Worm (Caenorhabditis elegans) whole organism, late embryonic: ENCODE data around the gene C04A11.5.

Experiments used
- C38D4.7 ChIP-seq: fragments of 200-800 bp; sonication (Bioruptor generic); optimal IDR thresholded peaks from 2 replicates; lab custom pipeline; 2018; ENCODE audit warnings: mild to moderate bottlenecking, missing genetic modification characterization, moderate library complexity, missing compliant biosample characterization
- F13H6.1 ChIP-seq: sonication (generic microtip); optimal IDR thresholded peaks from 2 replicates; lab custom pipeline; 2016; ENCODE audit warnings: missing genetic modification characterization, missing compliant biosample characterization
- K02D7.2 ChIP-seq: sonication (generic microtip); optimal IDR thresholded peaks from 2 replicates; lab custom pipeline; 2017; ENCODE audit warnings: mild to moderate bottlenecking, missing genetic modification characterization, missing compliant biosample characterization
- K09A11.1 ChIP-seq: sonication (generic microtip); optimal IDR thresholded peaks from 2 replicates; lab custom pipeline; 2017; ENCODE audit warnings: antibody characterized with exemption, mild to moderate bottlenecking, missing genetic modification characterization, missing compliant biosample characterization; ENCODE audit not compliant: insufficient read depth
- T23F11.4 ChIP-seq: fragments of 200-800 bp; sonication (Bioruptor generic); optimal IDR thresholded peaks from 2 replicates; lab custom pipeline; 2018; ENCODE audit warnings: mild to moderate bottlenecking, missing genetic modification characterization, missing compliant biosample characterization
- ahr-1 ChIP-seq: sonication (generic microtip); optimal IDR thresholded peaks from 2 replicates; lab custom pipeline; 2016; ENCODE audit warnings: missing genetic modification characterization, missing compliant biosample characterization
- ceh-14 ChIP-seq: sonication (generic microtip); optimal IDR thresholded peaks from 2 replicates; lab custom pipeline; 2016; ENCODE audit warnings: missing genotype, missing genetic modification characterization, missing compliant biosample characterization
- ceh-18 ChIP-seq: sonication (generic microtip); optimal IDR thresholded peaks from 2 replicates; lab custom pipeline; 2016; ENCODE audit warnings: missing genetic modification characterization, missing compliant biosample characterization
- ceh-19 ChIP-seq: fragments of 200-800 bp; sonication (Bioruptor generic); optimal IDR thresholded peaks from 2 replicates; lab custom pipeline; 2018; ENCODE audit warnings: mild to moderate bottlenecking, missing genetic modification characterization, missing compliant biosample characterization
- ceh-22 ChIP-seq: sonication (generic microtip); optimal IDR thresholded peaks from 2 replicates; lab custom pipeline; 2017; ENCODE audit warnings: missing biosample characterization, missing genetic modification characterization
- ceh-24 ChIP-seq: sonication (generic microtip); optimal IDR thresholded peaks from 2 replicates; lab custom pipeline; 2016; ENCODE audit warnings: mild to moderate bottlenecking, missing genetic modification characterization, missing compliant biosample characterization
- ceh-30 ChIP-seq: fragments of 150-350 bp; optimal IDR thresholded peaks from 2 replicates; lab custom pipeline; 2014; ENCODE audit warnings: missing biosample characterization, missing genetic modification characterization
- ceh-31 ChIP-seq: sonication (generic microtip); optimal IDR thresholded peaks from 2 replicates; lab custom pipeline; 2016; ENCODE audit warnings: missing genetic modification characterization, missing compliant biosample characterization
- ceh-34 ChIP-seq: sonication (generic microtip); optimal IDR thresholded peaks from 2 replicates; lab custom pipeline; 2016; ENCODE audit warnings: mild to moderate bottlenecking, missing genetic modification characterization, missing compliant biosample characterization
- ceh-45 ChIP-seq: fragments of 200-800 bp; sonication (Bioruptor generic); IDR thresholded peaks from 2 replicates; pipeline ENCODE4 v1.3.6; 2022; ENCODE audit warnings: missing genetic modification reagents, missing genetic modification characterization, missing compliant biosample characterization
- ceh-48 ChIP-seq: sonication (generic microtip); optimal IDR thresholded peaks from 2 replicates; lab custom pipeline; 2016; ENCODE audit warnings: missing genetic modification characterization, inconsistent platforms, missing compliant biosample characterization
- ceh-6 ChIP-seq: fragments of 200-800 bp; sonication (Bioruptor generic); optimal IDR thresholded peaks from 2 replicates; lab custom pipeline; 2018; ENCODE audit warnings: mild to moderate bottlenecking, missing genetic modification characterization, missing compliant biosample characterization
- ceh-9 ChIP-seq: sonication (generic microtip); optimal IDR thresholded peaks from 2 replicates; lab custom pipeline; 2016; ENCODE audit warnings: mild to moderate bottlenecking, missing genetic modification characterization, inconsistent platforms, missing compliant biosample characterization
- dmd-4 ChIP-seq: sonication (generic microtip); optimal IDR thresholded peaks from 2 replicates; lab custom pipeline; 2016; ENCODE audit warnings: borderline replicate concordance, missing genetic modification characterization, missing compliant biosample characterization
- dve-1 ChIP-seq: sonication (generic microtip); optimal IDR thresholded peaks from 2 replicates; lab custom pipeline; 2017; ENCODE audit warnings: antibody characterized with exemption, mild to moderate bottlenecking, missing genetic modification characterization, missing compliant biosample characterization
- elt-2 ChIP-seq: sonication (generic microtip); optimal IDR thresholded peaks from 2 replicates; lab custom pipeline; 2016; ENCODE audit warnings: missing genetic modification reagents, missing genetic modification characterization, missing compliant biosample characterization
- ets-4 ChIP-seq: sonication (generic microtip); optimal IDR thresholded peaks from 2 replicates; lab custom pipeline; 2016; ENCODE audit warnings: missing genetic modification characterization, missing compliant biosample characterization
- gmeb-2 ChIP-seq: sonication (generic microtip); optimal IDR thresholded peaks from 2 replicates; lab custom pipeline; 2016; ENCODE audit warnings: missing genetic modification characterization, inconsistent platforms, missing compliant biosample characterization
- hlh-13 ChIP-seq: fragments of 200-800 bp; sonication (Bioruptor generic); optimal IDR thresholded peaks from 2 replicates; lab custom pipeline; 2018; ENCODE audit warnings: mild to moderate bottlenecking, missing genetic modification characterization, missing compliant biosample characterization
- hlh-15 ChIP-seq: sonication (generic microtip); optimal IDR thresholded peaks from 2 replicates; lab custom pipeline; 2016; ENCODE audit warnings: missing genetic modification characterization, missing compliant biosample characterization
- hlh-30 ChIP-seq: sonication (generic microtip); optimal IDR thresholded peaks from 2 replicates; lab custom pipeline; 2017; ENCODE audit warnings: antibody characterized with exemption, missing genetic modification characterization, missing compliant biosample characterization; ENCODE audit not compliant: insufficient read depth
- madf-2 ChIP-seq: sonication (generic microtip); optimal IDR thresholded peaks from 2 replicates; lab custom pipeline; 2017; ENCODE audit warnings: missing genetic modification characterization, missing compliant biosample characterization
- nfya-1 ChIP-seq: sonication (generic microtip); optimal IDR thresholded peaks from 2 replicates; lab custom pipeline; 2017; ENCODE audit warnings: missing genetic modification characterization, mild to moderate bottlenecking, missing compliant biosample characterization, antibody characterized with exemption, moderate library complexity
- nhr-11 ChIP-seq: fragments of 150-350 bp; optimal IDR thresholded peaks from 2 replicates; lab custom pipeline; 2014; ENCODE audit warnings: missing biosample characterization, missing genetic modification characterization
- nhr-232 ChIP-seq: sonication (generic microtip); optimal IDR thresholded peaks from 2 replicates; lab custom pipeline; 2016; ENCODE audit warnings: missing genetic modification characterization, missing compliant biosample characterization
- pag-3 ChIP-seq: sonication (generic microtip); optimal IDR thresholded peaks from 2 replicates; lab custom pipeline; 2016; ENCODE audit warnings: missing compliant biosample characterization, missing genetic modification characterization, borderline replicate concordance
- pat-9 ChIP-seq: fragments of 200-800 bp; sonication (Bioruptor generic); optimal IDR thresholded peaks from 2 replicates; lab custom pipeline; 2018; ENCODE audit warnings: mild to moderate bottlenecking, missing genetic modification characterization, moderate library complexity, missing compliant biosample characterization
- pax-1 ChIP-seq: fragments of 150-350 bp; optimal IDR thresholded peaks from 2 replicates; lab custom pipeline; 2014; ENCODE audit warnings: missing biosample characterization, missing genetic modification characterization
- pha-4 ChIP-seq: fragments of 150-350 bp; optimal IDR thresholded peaks from 2 replicates; lab custom pipeline; 2018; ENCODE audit warnings: missing biosample characterization, missing genetic modification reagents, missing genetic modification characterization
- pqm-1 ChIP-seq: sonication (generic microtip); optimal IDR thresholded peaks from 2 replicates; lab custom pipeline; 2016; ENCODE audit warnings: missing genetic modification characterization, missing compliant biosample characterization
- rnt-1 ChIP-seq: sonication (generic microtip); optimal IDR thresholded peaks from 2 replicates; lab custom pipeline; 2016; ENCODE audit warnings: missing genetic modification characterization, missing compliant biosample characterization
- sdc-2 ChIP-seq: sonication (generic microtip); optimal IDR thresholded peaks from 2 replicates; lab custom pipeline; 2016; ENCODE audit warnings: missing genotype, missing genetic modification characterization, missing compliant biosample characterization
- sox-2 ChIP-seq: fragments of 200-800 bp; sonication (Bioruptor generic); IDR thresholded peaks from 2 replicates; pipeline ENCODE4 v1.3.6; 2022; ENCODE audit warnings: missing genetic modification reagents, missing genetic modification characterization, missing compliant biosample characterization
- sox-4 ChIP-seq: sonication (generic microtip); optimal IDR thresholded peaks from 2 replicates; lab custom pipeline; 2017; ENCODE audit warnings: mild to moderate bottlenecking, missing genetic modification characterization, inconsistent platforms, missing compliant biosample characterization
- syd-9 ChIP-seq: sonication (generic microtip); optimal IDR thresholded peaks from 2 replicates; lab custom pipeline; 2016; ENCODE audit warnings: mild to moderate bottlenecking, missing genetic modification characterization, moderate library complexity, missing compliant biosample characterization
- tbx-2 ChIP-seq: sonication (generic microtip); optimal IDR thresholded peaks from 2 replicates; lab custom pipeline; 2016; ENCODE audit warnings: missing genetic modification characterization, missing compliant biosample characterization
- ttx-3 ChIP-seq: sonication (generic microtip); optimal IDR thresholded peaks from 2 replicates; lab custom pipeline; 2016; ENCODE audit warnings: missing genetic modification reagents, missing genetic modification characterization, missing compliant biosample characterization
- unc-3 ChIP-seq, 2 experiments: fragments of 200-800 bp in 1 of 2; sonication (Bioruptor generic) in 1 of 2; sonication (generic microtip) in 1 of 2; conservative IDR thresholded peaks in 1 of 2; optimal IDR thresholded peaks in 1 of 2; 2 replicates each; pipeline versions ENCODE4 v1.3.6 to Lab custom; 2016 to 2022; ENCODE audit warnings: missing compliant biosample characterization in 2 of 2, missing genetic modification characterization in 2 of 2, missing genetic modification reagents in 1 of 2
- unc-42 ChIP-seq: sonication (generic microtip); optimal IDR thresholded peaks from 2 replicates; lab custom pipeline; 2016; ENCODE audit warnings: missing genotype, missing genetic modification characterization, missing compliant biosample characterization
- unc-55 ChIP-seq: sonication (generic microtip); optimal IDR thresholded peaks from 2 replicates; lab custom pipeline; 2017; ENCODE audit warnings: missing biosample characterization, missing genetic modification reagents, missing genetic modification characterization
- ztf-16 ChIP-seq: sonication (generic microtip); optimal IDR thresholded peaks from 2 replicates; lab custom pipeline; 2017; ENCODE audit warnings: missing genetic modification characterization, missing compliant biosample characterization

Gene C04A11.5

ce11 chrX:13665447-13665846 lies 1.1 kb downstream of the C04A11.5 start (continued):
- peak; percentile 97 for TF ChIP-seq ceh-9 (tag; lab: Kevin White, UChicago)
- TF ChIP-seq pha-4: no peak
- TF ChIP-seq sdc-2 (tag; lab: Kevin White, UChicago): peak; percentile 96
- TF ChIP-seq pag-3: peak; percentile 97
- peak; percentile 97 for TF ChIP-seq hlh-15 (tag; lab: Kevin White, UChicago)
- peak; percentile 99 for TF ChIP-seq K02D7.2
- peak; percentile 90 for TF ChIP-seq unc-42 (tag; lab: Kevin White, UChicago)
- peak; percentile 97 for TF ChIP-seq F13H6.1
- TF ChIP-seq pat-9: peak; percentile 98
- peak; percentile 99 for TF ChIP-seq unc-3 (GFP tag; conservative IDR thresholded peaks at IDR 0.05; lab: Robert Waterston, UW)
- TF ChIP-seq unc-3 (tag; optimal IDR thresholded peaks at IDR 0.05; lab: Kevin White, UChicago): peak; percentile 97
- TF ChIP-seq nhr-11 (tag; lab: Kevin White, UChicago): no peak
- TF ChIP-seq ceh-22 (tag; lab: Kevin White, UChicago): peak; percentile 82
- TF ChIP-seq nfya-1 (tag; lab: Kevin White, UChicago): peak; percentile 88
- TF ChIP-seq hlh-13 (GFP tag; lab: Kevin White, UChicago): peak; percentile 98
- TF ChIP-seq unc-55 (GFP tag; lab: Kevin White, UChicago): peak; percentile 41
- TF ChIP-seq ceh-48: peak; percentile 95
- peak; percentile 98 for TF ChIP-seq nhr-232 (tag; lab: Kevin White, UChicago)
- TF ChIP-seq sox-4: peak; percentile 99
- peak; percentile 97 for TF ChIP-seq ahr-1 (tag; lab: Kevin White, UChicago)
- peak; percentile 98 for TF ChIP-seq ztf-16
- TF ChIP-seq madf-2 (tag; lab: Kevin White, UChicago): peak; percentile 98
- TF ChIP-seq ttx-3 (tag; lab: Kevin White, UChicago): peak; percentile 98

- no peak for TF ChIP-seq ceh-45 (GFP tag; lab: Robert Waterston, UW)
- no peak for TF ChIP-seq nfya-1 (tag; lab: Kevin White, UChicago)
- TF ChIP-seq dve-1 (tag; lab: Kevin White, UChicago): no peak
- TF ChIP-seq ceh-14 (tag; lab: Kevin White, UChicago): no peak
- TF ChIP-seq pax-1 (tag; lab: Kevin White, UChicago): no peak
- no peak for TF ChIP-seq C38D4.7
- no peak for TF ChIP-seq pqm-1 (tag; lab: Kevin White, UChicago)
- no peak for TF ChIP-seq hlh-30 (tag; lab: Kevin White, UChicago)
- no peak for TF ChIP-seq ceh-34 (tag; lab: Kevin White, UChicago)
- no peak for TF ChIP-seq hlh-15 (tag; lab: Kevin White, UChicago)
- no peak for TF ChIP-seq F13H6.1
- TF ChIP-seq sdc-2 (tag; lab: Kevin White, UChicago): no peak
- no peak for TF ChIP-seq ceh-18 (tag; lab: Kevin White, UChicago)
- no peak for TF ChIP-seq K09A11.1
- no peak for TF ChIP-seq ceh-9 (tag; lab: Kevin White, UChicago)
- TF ChIP-seq ttx-3 (tag; lab: Kevin White, UChicago): no peak
- TF ChIP-seq rnt-1 (tag; lab: Kevin White, UChicago): no peak
- TF ChIP-seq T23F11.4 (GFP tag; lab: Kevin White, UChicago): no peak
These were observed 2.5 kb downstream of the C04A11.5 start for ce11 chrX:13666864-13667263.

ce11 chrX:13668728-13669127 lies 4.3 kb downstream of the C04A11.5 start, which contains the start of gene C04A11.2:
Gene C04A11.2, minus strand, starts transcription at chrX:13668828.
- TF ChIP-seq syd-9 (tag; lab: Kevin White, UChicago) (no peak), ceh-31 (peak; percentile 21)

ce11 chrX:13669641-13670040 lies 5.3 kb downstream of the C04A11.5 start:
- no peak for TF ChIP-seq ceh-22 (tag; lab: Kevin White, UChicago)
- no peak for TF ChIP-seq pqm-1 (tag; lab: Kevin White, UChicago)
- no peak for TF ChIP-seq hlh-30 (tag; lab: Kevin White, UChicago)
- TF ChIP-seq elt-2: peak; percentile 38
- no peak for TF ChIP-seq pat-9
- peak; percentile 11 for TF ChIP-seq ceh-34 (tag; lab: Kevin White, UChicago)
- TF ChIP-seq gmeb-2 (tag; lab: Kevin White, UChicago): no peak
- no peak for TF ChIP-seq ceh-24
- TF ChIP-seq pax-1 (tag; lab: Kevin White, UChicago): peak; percentile 56
- TF ChIP-seq dmd-4: no peak
- no peak for TF ChIP-seq ets-4
- no peak for TF ChIP-seq ceh-6 (GFP tag; lab: Kevin White, UChicago)
- TF ChIP-seq sox-2: peak; percentile 45; the same call in 1 of the 2 replicates
- TF ChIP-seq ceh-19: no peak
- peak; percentile 68 for TF ChIP-seq tbx-2 (tag; lab: Kevin White, UChicago)
- peak; percentile 30 for TF ChIP-seq ceh-31
- peak; percentile 23 for TF ChIP-seq nfya-1 (tag; lab: Kevin White, UChicago)
- TF ChIP-seq ceh-30 (tag; lab: Kevin White, UChicago): no peak
- TF ChIP-seq ceh-14 (tag; lab: Kevin White, UChicago): no peak
